Fruit fly (Drosophila melanogaster) whole organism, pupa: ENCODE results near the gene CG15539.

Source experiments
- CG10348 ChIP-seq: fragments of 200-800 bp; sonication (Bioruptor generic); IDR thresholded peaks from 2 replicates; pipeline ENCODE4 v1.3.6; 2022; ENCODE audit warnings: missing biosample characterization, missing genetic modification characterization
- CG12605 ChIP-seq: fragments of 200-800 bp; sonication (Bioruptor generic); IDR thresholded peaks from 2 replicates; pipeline ENCODE4 v1.3.6; 2022; ENCODE audit warnings: missing biosample characterization, missing genetic modification characterization
- CG13204 ChIP-seq: fragments of 200-800 bp; sonication (Bioruptor generic); optimal IDR thresholded peaks from 2 replicates; lab custom pipeline; 2018; ENCODE audit warnings: missing biosample characterization, mild to moderate bottlenecking, missing genetic modification characterization, moderate library complexity
- CG14655 ChIP-seq: fragments of 200-800 bp; sonication (Bioruptor generic); optimal IDR thresholded peaks from 3 replicates; lab custom pipeline; 2017; ENCODE audit warnings: mild to moderate bottlenecking, missing biosample characterization, missing genetic modification reagents, missing genetic modification characterization
- CG15710 ChIP-seq: fragments of 200-800 bp; sonication (Bioruptor generic); optimal IDR thresholded peaks from 2 replicates; lab custom pipeline; 2018; ENCODE audit warnings: missing biosample characterization, mild to moderate bottlenecking, missing genetic modification characterization, moderate library complexity
- CG17806 ChIP-seq: fragments of 200-800 bp; sonication (Bioruptor generic); optimal IDR thresholded peaks from 2 replicates; lab custom pipeline; 2018; ENCODE audit warnings: missing biosample characterization, mild to moderate bottlenecking, missing genetic modification characterization, moderate library complexity
- CG32121 ChIP-seq: fragments of 200-800 bp; sonication (Bioruptor generic); IDR thresholded peaks from 2 replicates; pipeline ENCODE4 v1.3.6; 2022; ENCODE audit warnings: missing biosample characterization, missing genetic modification characterization
- CG34367 ChIP-seq: fragments of 200-800 bp; sonication (Bioruptor generic); optimal IDR thresholded peaks from 2 replicates; lab custom pipeline; 2018; ENCODE audit warnings: missing biosample characterization, mild to moderate bottlenecking, missing genetic modification characterization
- CG4496 ChIP-seq: fragments of 200-800 bp; sonication (Bioruptor generic); IDR thresholded peaks from 3 replicates; pipeline ENCODE4 v1.3.6; 2022; ENCODE audit warnings: missing biosample characterization, missing genetic modification characterization
- CG8159 ChIP-seq: fragments of 200-800 bp; sonication (Bioruptor generic); optimal IDR thresholded peaks from 3 replicates; lab custom pipeline; 2018; ENCODE audit warnings: missing biosample characterization, mild to moderate bottlenecking, missing genetic modification characterization, moderate library complexity
- CG8301 ChIP-seq: fragments of 200-800 bp; sonication (Bioruptor generic); optimal IDR thresholded peaks from 2 replicates; lab custom pipeline; 2018; ENCODE audit warnings: missing biosample characterization, mild to moderate bottlenecking, missing genetic modification characterization
- CG9948 ChIP-seq: fragments of 200-800 bp; sonication (Bioruptor generic); optimal IDR thresholded peaks from 2 replicates; lab custom pipeline; 2018; ENCODE audit warnings: missing biosample characterization, mild to moderate bottlenecking, missing genetic modification characterization, moderate library complexity
- D1 ChIP-seq: fragments of 200-800 bp; sonication (Bioruptor generic); optimal IDR thresholded peaks from 2 replicates; lab custom pipeline; 2018; ENCODE audit warnings: missing biosample characterization, mild to moderate bottlenecking, missing genetic modification characterization, moderate library complexity
- EcR ChIP-seq: fragments of 200-800 bp; sonication (Bioruptor generic); optimal IDR thresholded peaks from 3 replicates; lab custom pipeline; 2019; ENCODE audit warnings: missing biosample characterization, missing genetic modification characterization, mild to moderate bottlenecking, moderate library complexity, missing genetic modification reagents
- Ets98B ChIP-seq: fragments of 200-800 bp; sonication (Bioruptor generic); IDR thresholded peaks from 2 replicates; pipeline ENCODE4 v1.3.6; 2022; ENCODE audit warnings: missing biosample characterization, missing genetic modification characterization
- Pif1A ChIP-seq: fragments of 200-800 bp; sonication (Bioruptor generic); optimal IDR thresholded peaks from 3 replicates; lab custom pipeline; 2016; ENCODE audit warnings: missing biosample characterization, missing genetic modification characterization
- Pif1B ChIP-seq: fragments of 200-800 bp; sonication (Bioruptor generic); optimal IDR thresholded peaks from 3 replicates; lab custom pipeline; 2016; ENCODE audit warnings: missing biosample characterization, missing genetic modification characterization
- Snoo ChIP-seq: fragments of 200-800 bp; sonication (Bioruptor generic); optimal IDR thresholded peaks from 3 replicates; lab custom pipeline; 2017; ENCODE audit warnings: missing biosample characterization, mild to moderate bottlenecking, missing genetic modification characterization, inconsistent platforms
- fd96Ca ChIP-seq: fragments of 200-800 bp; sonication (Bioruptor generic); IDR thresholded peaks from 3 replicates; pipeline ENCODE4 v1.3.6; 2022; ENCODE audit warnings: missing biosample characterization, missing genetic modification characterization
- gl ChIP-seq: fragments of 200-800 bp; sonication (Bioruptor generic); optimal IDR thresholded peaks from 2 replicates; lab custom pipeline; 2018; ENCODE audit warnings: missing biosample characterization, mild to moderate bottlenecking, missing genetic modification characterization
- rn ChIP-seq: fragments of 200-800 bp; sonication (Bioruptor generic); IDR thresholded peaks from 2 replicates; pipeline ENCODE4 v1.3.6; 2022; ENCODE audit warnings: missing biosample characterization, missing genetic modification characterization

Gene CG15539

dm6 chr3R:30505561-30506037 lies at the start of gene CG15539, which contains the start of gene PH4alphaSG1:
CG15539 (plus strand) TSS chr3R:30505987.
PH4alphaSG1 (minus strand) TSS chr3R:30505661.
- TF ChIP-seq CG8159 (tag; lab: Kevin White, UChicago) (no peak), D1 (tag; lab: Kevin White, UChicago) (no peak), CG12605 (GFP tag; lab: Robert Waterston, UW) (no peak)

- no peak for TF ChIP-seq Ets98B (GFP tag; lab: Robert Waterston, UW)
- no peak for TF ChIP-seq CG10348 (GFP tag; lab: Robert Waterston, UW)
- TF ChIP-seq CG8301 (tag; lab: Kevin White, UChicago) = no peak
- no peak for TF ChIP-seq fd96Ca (GFP tag; lab: Robert Waterston, UW)
- TF ChIP-seq CG13204 (GFP tag; lab: Kevin White, UChicago) = no peak
- no peak for TF ChIP-seq CG4496 (GFP tag; lab: Robert Waterston, UW)
Measured at dm6 chr3R:30459066-30459935, 46.5 kb upstream of the CG15539 start, which contains the start of the genes CG2224 and CDase. CG2224 (minus strand) TSS chr3R:30459300. CDase (plus strand) TSS chr3R:30459521.

dm6 chr3R:30460187-30460586 lies 45.6 kb upstream of the CG15539 start:
- TF ChIP-seq CG34367 (tag; lab: Kevin White, UChicago) (no peak), CG32121 (GFP tag; lab: Robert Waterston, UW) (0 out of 2 replicates have a peak, but pooled peaks have one; percentile 41), CG17806 (tag; lab: Kevin White, UChicago) (no peak), CG15710 (tag; lab: Kevin White, UChicago) (no peak), Snoo (tag; lab: Kevin White, UChicago) (no peak), CG8301 (tag; lab: Kevin White, UChicago) (no peak), Pif1B (no peak), rn (no peak), Pif1A (GFP tag; lab: Kevin White, UChicago) (no peak), gl (tag; lab: Kevin White, UChicago) (no peak), CG13204 (GFP tag; lab: Kevin White, UChicago) (no peak), CG12605 (GFP tag; lab: Robert Waterston, UW) (no peak), CG14655 (no peak), CG4496 (GFP tag; lab: Robert Waterston, UW) (0 out of 3 replicates have a peak, but pooled peaks have one; percentile 13)
- TF ChIP-seq, all 21 proteins: peak for 2

dm6 chr3R:30461608-30462243 lies 44.1 kb upstream of the CG15539 start:
- peak; percentile 63 for TF ChIP-seq CG32121 (GFP tag; lab: Robert Waterston, UW)
- TF ChIP-seq gl (tag; lab: Kevin White, UChicago) = no peak
- TF ChIP-seq CG12605 (GFP tag; lab: Robert Waterston, UW) = peak; percentile 65
- no peak for TF ChIP-seq fd96Ca (GFP tag; lab: Robert Waterston, UW)
- peak; percentile 66 for TF ChIP-seq CG8159 (tag; lab: Kevin White, UChicago)
- peak; percentile 48 for TF ChIP-seq Pif1B
- TF ChIP-seq EcR (GFP tag; lab: Kevin White, UChicago) = peak; percentile 58
- peak; percentile 58 for TF ChIP-seq CG34367 (tag; lab: Kevin White, UChicago)
- TF ChIP-seq CG17806 (tag; lab: Kevin White, UChicago) = peak; percentile 58
- peak; percentile 67 for TF ChIP-seq CG15710 (tag; lab: Kevin White, UChicago)
- TF ChIP-seq CG4496 (GFP tag; lab: Robert Waterston, UW) = peak; percentile 41; the same call in 2 of the 3 replicates
- no peak for TF ChIP-seq Pif1A (GFP tag; lab: Kevin White, UChicago)
- peak; percentile 56; the same call in 1 of the 2 replicates for TF ChIP-seq Ets98B (GFP tag; lab: Robert Waterston, UW)
- peak; percentile 59 for TF ChIP-seq CG13204 (GFP tag; lab: Kevin White, UChicago)
- TF ChIP-seq CG8301 (tag; lab: Kevin White, UChicago) = peak; percentile 63
- no peak for TF ChIP-seq CG10348 (GFP tag; lab: Robert Waterston, UW)
- no peak for TF ChIP-seq CG14655
- no peak for TF ChIP-seq D1 (tag; lab: Kevin White, UChicago)
- peak; percentile 36 for TF ChIP-seq Snoo (tag; lab: Kevin White, UChicago)
- TF ChIP-seq rn = no peak
- TF ChIP-seq CG9948 = peak; percentile 55

- no peak for TF ChIP-seq CG14655
- no peak for TF ChIP-seq rn
- TF ChIP-seq CG10348 (GFP tag; lab: Robert Waterston, UW) = no peak
- TF ChIP-seq EcR (GFP tag; lab: Kevin White, UChicago) = no peak
- no peak for TF ChIP-seq gl (tag; lab: Kevin White, UChicago)
- TF ChIP-seq Pif1A (GFP tag; lab: Kevin White, UChicago) = no peak
- no peak for TF ChIP-seq CG15710 (tag; lab: Kevin White, UChicago)
- TF ChIP-seq CG12605 (GFP tag; lab: Robert Waterston, UW) = no peak
- TF ChIP-seq Ets98B (GFP tag; lab: Robert Waterston, UW) = no peak
- no peak for TF ChIP-seq CG17806 (tag; lab: Kevin White, UChicago)
Measured at dm6 chr3R:30464244-30464643, 41.5 kb upstream of the CG15539 start.
